Fruit fly (Drosophila melanogaster) whole organism, embryonic: Measurements from ENCODE around the gene ZnT86D.

Source experiments
- Awh ChIP-seq: fragments of 200-800 bp; sonication (Bioruptor generic); IDR thresholded peaks from 2 replicates; pipeline ENCODE4, ENCODE4 v1.3.6; 2022; ENCODE audit warnings: missing biosample characterization, missing genetic modification characterization
- Bdp1 ChIP-seq: fragments of 200-800 bp; sonication (Bioruptor generic); optimal IDR thresholded peaks from 3 replicates; lab custom pipeline; 2016; ENCODE audit warnings: missing biosample characterization, missing genetic modification characterization
- CG11247 ChIP-seq: fragments of 200-800 bp; sonication (Bioruptor generic); IDR thresholded peaks from 2 replicates; pipeline ENCODE4 v1.3.6; 2022; ENCODE audit warnings: missing biosample characterization, missing genetic modification characterization
- CG12391 ChIP-seq: fragments of 200-800 bp; sonication (Bioruptor generic); optimal IDR thresholded peaks from 3 replicates; lab custom pipeline; 2018; ENCODE audit warnings: missing biosample characterization, mild to moderate bottlenecking, missing genetic modification characterization, moderate library complexity
- CG13775 ChIP-seq: fragments of 200-800 bp; sonication (Bioruptor generic); optimal IDR thresholded peaks from 3 replicates; lab custom pipeline; 2017; ENCODE audit warnings: missing biosample characterization, mild to moderate bottlenecking, missing genetic modification characterization
- CG15073 ChIP-seq: fragments of 200-800 bp; sonication (Bioruptor generic); optimal IDR thresholded peaks from 2 replicates; lab custom pipeline; 2016; ENCODE audit warnings: missing biosample characterization, missing genetic modification characterization
- CG16779 ChIP-seq: fragments of 200-800 bp; sonication (Bioruptor generic); IDR thresholded peaks from 2 replicates; pipeline ENCODE4 v1.3.6; 2022; ENCODE audit warnings: missing biosample characterization, missing genetic modification characterization
- CG16813 ChIP-seq: fragments of 200-800 bp; sonication (Bioruptor generic); IDR thresholded peaks from 3 replicates; pipeline ENCODE4 v1.3.6; 2022; ENCODE audit warnings: missing biosample characterization, missing genetic modification characterization; ENCODE audit not compliant: partially characterized antibody
- CG17912 ChIP-seq: fragments of 200-800 bp; sonication (Bioruptor generic); optimal IDR thresholded peaks from 2 replicates; lab custom pipeline; 2018; ENCODE audit warnings: missing biosample characterization, mild to moderate bottlenecking, missing genetic modification characterization
- CG18476 ChIP-seq: fragments of 200-800 bp; sonication (Bioruptor generic); optimal IDR thresholded peaks from 2 replicates; lab custom pipeline; 2016; ENCODE audit warnings: missing biosample characterization, mild to moderate bottlenecking, missing genetic modification characterization
- CG2129 ChIP-seq: fragments of 200-800 bp; sonication (Bioruptor generic); IDR thresholded peaks from 2 replicates; pipeline ENCODE4 v1.3.6; 2022; ENCODE audit warnings: missing biosample characterization, missing genetic modification characterization; ENCODE audit not compliant: partially characterized antibody
- CG31365 ChIP-seq: fragments of 200-800 bp; sonication (Bioruptor generic); optimal IDR thresholded peaks from 2 replicates; lab custom pipeline; 2018; ENCODE audit warnings: missing biosample characterization, mild to moderate bottlenecking, missing genetic modification characterization
- CG32767 ChIP-seq: fragments of 200-800 bp; sonication (Bioruptor generic); IDR thresholded peaks from 2 replicates; pipeline ENCODE4 v1.3.6; 2022; ENCODE audit warnings: missing biosample characterization, missing genetic modification characterization
- CG3281 ChIP-seq: fragments of 200-800 bp; sonication (Bioruptor generic); optimal IDR thresholded peaks from 3 replicates; lab custom pipeline; 2017; ENCODE audit warnings: missing biosample characterization, mild to moderate bottlenecking, missing genetic modification characterization
- CG33557 ChIP-seq: fragments of 200-800 bp; sonication (Bioruptor generic); optimal IDR thresholded peaks from 2 replicates; lab custom pipeline; 2019; ENCODE audit warnings: missing biosample characterization, mild to moderate bottlenecking, missing genetic modification characterization, moderate library complexity
- CG4424 ChIP-seq: fragments of 200-800 bp; sonication (Bioruptor generic); optimal IDR thresholded peaks from 3 replicates; lab custom pipeline; 2016; ENCODE audit warnings: missing biosample characterization, missing genetic modification characterization
- CG4820 ChIP-seq: fragments of 200-800 bp; sonication (Bioruptor generic); optimal IDR thresholded peaks from 3 replicates; lab custom pipeline; 2016; ENCODE audit warnings: missing biosample characterization, missing genetic modification characterization
- CG6791 ChIP-seq: fragments of 200-800 bp; sonication (Bioruptor generic); IDR thresholded peaks from 3 replicates; pipeline ENCODE4 v1.3.6; 2022; ENCODE audit warnings: missing biosample characterization, missing genetic modification characterization; ENCODE audit not compliant: partially characterized antibody
- CG7786 ChIP-seq: fragments of 200-800 bp; sonication (Bioruptor generic); optimal IDR thresholded peaks from 2 replicates; lab custom pipeline; 2016; ENCODE audit warnings: missing biosample characterization, missing genetic modification characterization
- CG8765 ChIP-seq: fragments of 200-800 bp; sonication (Bioruptor generic); IDR thresholded peaks from 2 replicates; pipeline ENCODE4 v1.3.6; 2022; ENCODE audit warnings: missing biosample characterization, missing genetic modification characterization
- CG9817 ChIP-seq: fragments of 200-800 bp; sonication (Bioruptor generic); optimal IDR thresholded peaks from 2 replicates; lab custom pipeline; 2018; ENCODE audit warnings: missing biosample characterization, mild to moderate bottlenecking, missing genetic modification characterization, moderate library complexity
- Dfd ChIP-seq, 2 experiments: fragments of >200 bp; optimal IDR thresholded peaks; 2 replicates each; lab custom pipeline; 2017; ENCODE audit warnings: missing biosample characterization in 2 of 2, missing genetic modification characterization in 2 of 2
- Dip3 ChIP-seq: fragments of 200-800 bp; sonication (Bioruptor generic); optimal IDR thresholded peaks from 3 replicates; lab custom pipeline; 2016; ENCODE audit warnings: missing biosample characterization, missing genetic modification characterization
- H15 ChIP-seq: fragments of 200-800 bp; sonication (Bioruptor generic); IDR thresholded peaks from 3 replicates; pipeline ENCODE4 v1.3.6; 2022; ENCODE audit warnings: missing biosample characterization, missing genetic modification characterization
- Hsf ChIP-seq: fragments of 200-800 bp; sonication (Bioruptor generic); optimal IDR thresholded peaks from 3 replicates; lab custom pipeline; 2016; ENCODE audit warnings: missing biosample characterization, missing genetic modification characterization
- Nf-YA ChIP-seq: fragments of 200-800 bp; sonication (Bioruptor generic); IDR thresholded peaks from 2 replicates; pipeline ENCODE4 v1.3.6; 2022; ENCODE audit warnings: missing biosample characterization, missing genetic modification characterization
- Opbp ChIP-seq: fragments of 200-800 bp; sonication (Bioruptor generic); IDR thresholded peaks from 3 replicates; pipeline ENCODE4 v1.3.6; 2022; ENCODE audit warnings: missing biosample characterization, missing genetic modification characterization; ENCODE audit not compliant: partially characterized antibody
- Rfx ChIP-seq: fragments of 200-800 bp; sonication (Bioruptor generic); IDR thresholded peaks from 2 replicates; pipeline ENCODE4 v1.3.6; 2022; ENCODE audit warnings: missing biosample characterization, missing genetic modification characterization
- ac ChIP-seq: fragments of 200-800 bp; sonication (Bioruptor generic); optimal IDR thresholded peaks from 3 replicates; lab custom pipeline; 2017; ENCODE audit warnings: missing biosample characterization, mild to moderate bottlenecking, missing genetic modification characterization
- br ChIP-seq: fragments of >200 bp; optimal IDR thresholded peaks from 2 replicates; lab custom pipeline; 2017
- fd96Cb ChIP-seq: fragments of 200-800 bp; sonication (Bioruptor generic); optimal IDR thresholded peaks from 2 replicates; lab custom pipeline; 2018; ENCODE audit warnings: missing biosample characterization, mild to moderate bottlenecking, missing genetic modification characterization, moderate library complexity
- grau ChIP-seq: fragments of 200-800 bp; optimal IDR thresholded peaks from 3 replicates; lab custom pipeline; 2019; ENCODE audit warnings: missing biosample characterization, mild to moderate bottlenecking, missing genetic modification characterization, moderate library complexity
- grn ChIP-seq: fragments of 200-800 bp; sonication (Bioruptor generic); optimal IDR thresholded peaks from 3 replicates; lab custom pipeline; 2017; ENCODE audit warnings: missing biosample characterization, missing genetic modification characterization
- hkb ChIP-seq, 2 experiments: fragments of 200-800 bp in 1 of 2; fragments of >200 bp in 1 of 2; sonication (Bioruptor generic) in 1 of 2; IDR thresholded peaks in 1 of 2; optimal IDR thresholded peaks in 1 of 2; 2 replicates each; pipeline versions ENCODE4 v1.3.6 to Lab custom; 2017 to 2022; ENCODE audit warnings: missing biosample characterization in 1 of 2, missing genetic modification characterization in 1 of 2
- inv ChIP-seq: fragments of 200-800 bp; sonication (Bioruptor generic); IDR thresholded peaks from 2 replicates; pipeline ENCODE4 v1.3.6; 2022; ENCODE audit warnings: missing biosample characterization, missing genetic modification characterization; ENCODE audit not compliant: partially characterized antibody
- kni ChIP-seq: fragments of 200-800 bp; sonication (Bioruptor generic); optimal IDR thresholded peaks from 3 replicates; lab custom pipeline; 2017; ENCODE audit warnings: mild to moderate bottlenecking, missing biosample characterization, missing genetic modification reagents, missing genetic modification characterization
- lab ChIP-seq: fragments of 200-800 bp; sonication (Bioruptor generic); optimal IDR thresholded peaks from 3 replicates; lab custom pipeline; 2017; ENCODE audit warnings: missing biosample characterization, missing genetic modification characterization, mild to moderate bottlenecking, moderate library complexity, missing genetic modification reagents
- lov ChIP-seq, 2 experiments: fragments of 200-800 bp in 1 of 2; fragments of >200 bp in 1 of 2; sonication (Bioruptor generic) in 1 of 2; IDR thresholded peaks in 1 of 2; optimal IDR thresholded peaks in 1 of 2; 2 replicates in 1 of 2; 3 replicates in 1 of 2; pipeline versions ENCODE4 v1.3.6 to Lab custom; 2017 to 2022; ENCODE audit warnings: missing biosample characterization in 1 of 2, missing genetic modification characterization in 1 of 2
- nerfin-1 ChIP-seq: fragments of 200-800 bp; sonication (Bioruptor generic); optimal IDR thresholded peaks from 3 replicates; lab custom pipeline; 2019; ENCODE audit warnings: missing biosample characterization, mild to moderate bottlenecking, missing genetic modification characterization, moderate library complexity
- nerfin-2 ChIP-seq: fragments of 200-800 bp; sonication (Bioruptor generic); IDR thresholded peaks from 2 replicates; pipeline ENCODE4 v1.3.6; 2022; ENCODE audit warnings: missing biosample characterization, missing genetic modification characterization; ENCODE audit not compliant: partially characterized antibody
- pzg ChIP-seq: fragments of 200-800 bp; sonication (Bioruptor generic); optimal IDR thresholded peaks from 3 replicates; lab custom pipeline; 2018; ENCODE audit warnings: missing biosample characterization, mild to moderate bottlenecking, missing genetic modification characterization, moderate library complexity
- schlank ChIP-seq: fragments of 200-800 bp; sonication (Bioruptor generic); optimal IDR thresholded peaks from 2 replicates; lab custom pipeline; 2018; ENCODE audit warnings: missing biosample characterization, mild to moderate bottlenecking, missing genetic modification characterization
- seq ChIP-seq: fragments of 200-800 bp; sonication (Bioruptor generic); IDR thresholded peaks from 2 replicates; pipeline ENCODE4 v1.3.6; 2022; ENCODE audit warnings: missing biosample characterization, missing genetic modification characterization
- sim ChIP-seq: fragments of 200-800 bp; sonication (Bioruptor generic); IDR thresholded peaks from 2 replicates; pipeline ENCODE4 v1.3.6; 2022; ENCODE audit warnings: missing biosample characterization, missing genetic modification characterization
- tap ChIP-seq: fragments of 200-800 bp; optimal IDR thresholded peaks from 3 replicates; lab custom pipeline; 2019; ENCODE audit warnings: missing biosample characterization, mild to moderate bottlenecking, missing genetic modification characterization, moderate library complexity
- vvl ChIP-seq: fragments of 200-800 bp; sonication (Bioruptor generic); IDR thresholded peaks from 2 replicates; pipeline ENCODE4 v1.3.6; 2022; ENCODE audit warnings: missing biosample characterization, missing genetic modification characterization
- wdn ChIP-seq: fragments of 200-800 bp; sonication (Bioruptor generic); IDR thresholded peaks from 2 replicates; pipeline ENCODE4 v1.3.6; 2022; ENCODE audit warnings: missing biosample characterization, missing genetic modification characterization
- z ChIP-seq: fragments of 200-800 bp; sonication (Bioruptor generic); IDR thresholded peaks from 3 replicates; pipeline ENCODE4 v1.3.6; 2022; ENCODE audit warnings: missing biosample characterization, missing genetic modification characterization

The ZnT86D gene

DNA sequence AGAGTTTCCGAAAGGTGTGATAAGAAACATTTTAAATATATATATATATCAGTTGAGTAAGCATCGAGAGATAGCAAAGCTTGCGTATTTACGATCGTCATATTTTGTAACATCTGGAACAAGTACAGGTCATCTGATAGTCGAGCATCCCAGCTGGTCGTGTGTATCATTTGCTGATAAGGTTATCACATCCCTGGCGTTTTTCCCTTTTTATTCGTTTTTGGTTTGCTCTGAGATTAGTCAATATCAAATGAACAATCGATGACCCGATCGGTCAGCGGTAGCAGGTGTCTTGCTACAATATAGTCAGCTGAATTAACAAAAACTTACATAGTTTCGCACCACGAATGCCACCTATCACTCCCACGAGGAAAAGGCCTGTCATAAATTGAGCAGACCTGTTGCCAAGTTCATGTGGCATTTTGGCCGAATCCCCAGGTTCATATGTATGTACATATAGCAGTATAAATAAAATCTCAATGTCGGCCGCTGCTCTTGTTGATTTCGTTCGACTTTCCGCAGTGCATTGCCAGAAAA is 13.4 kb downstream of the ZnT86D start (continued):
- TF ChIP-seq br (lab: Kevin White, UChicago) = no peak
- peak; percentile 48; the same call in 1 of the 2 replicates for TF ChIP-seq seq (GFP tag; lab: Robert Waterston, UW)
- peak; percentile 60 for TF ChIP-seq CG12391
- TF ChIP-seq CG7786 (GFP tag; lab: Kevin White, UChicago) = no peak
- TF ChIP-seq lov (optimal IDR thresholded peaks at IDR 0.05; lab: Kevin White, UChicago) = no peak
- no peak for TF ChIP-seq lov (GFP tag; IDR thresholded peaks at IDR 0.05; lab: Robert Waterston, UW)
- peak; percentile 4 for TF ChIP-seq schlank (tag; lab: Kevin White, UChicago)
- TF ChIP-seq Dip3 (GFP tag; lab: Kevin White, UChicago) = peak; percentile 39
- peak; percentile 81 for TF ChIP-seq lab (GFP tag; lab: Kevin White, UChicago)
- peak; percentile 24 for TF ChIP-seq CG13775 (GFP tag; lab: Kevin White, UChicago)
- no peak for TF ChIP-seq Bdp1 (GFP tag; lab: Kevin White, UChicago)
- TF ChIP-seq vvl (GFP tag; lab: Robert Waterston, UW) = peak; percentile 68
- peak; percentile 37 for TF ChIP-seq CG18476 (GFP tag; lab: Kevin White, UChicago)
- TF ChIP-seq CG8765 (GFP tag; lab: Robert Waterston, UW) = no peak
- no peak for TF ChIP-seq Opbp
- no peak for TF ChIP-seq CG15073 (GFP tag; lab: Kevin White, UChicago)
- no peak for TF ChIP-seq kni (GFP tag; lab: Kevin White, UChicago)
- no peak for TF ChIP-seq z
- TF ChIP-seq CG9817 (tag; lab: Kevin White, UChicago) = peak; percentile 34
- TF ChIP-seq Dfd (GFP tag; optimal IDR thresholded peaks at IDR 0.05; lab: Kevin White, UChicago) = no peak
- no peak for TF ChIP-seq sim (GFP tag; lab: Robert Waterston, UW)
- peak; percentile 63 for TF ChIP-seq CG3281 (GFP tag; lab: Kevin White, UChicago)
- peak; percentile 49 for TF ChIP-seq fd96Cb (tag; lab: Kevin White, UChicago)
- TF ChIP-seq ac (GFP tag; lab: Kevin White, UChicago) = no peak
- no peak for TF ChIP-seq CG16813 (GFP tag; lab: Robert Waterston, UW)
- no peak for TF ChIP-seq CG17912
- no peak for TF ChIP-seq hkb (optimal IDR thresholded peaks at IDR 0.05; lab: Kevin White, UChicago)
- peak; percentile 60; the same call in 1 of the 2 replicates for TF ChIP-seq hkb (GFP tag; IDR thresholded peaks at IDR 0.05; lab: Robert Waterston, UW)
- TF ChIP-seq nerfin-1 (tag; lab: Kevin White, UChicago) = no peak
- TF ChIP-seq nerfin-2 (GFP tag; lab: Robert Waterston, UW) = no peak
- TF ChIP-seq Rfx (GFP tag; lab: Robert Waterston, UW) = peak; percentile 75
- TF ChIP-seq grau (tag; lab: Kevin White, UChicago) = peak; percentile 79
- no peak for TF ChIP-seq Nf-YA (GFP tag; lab: Robert Waterston, UW)

DNA sequence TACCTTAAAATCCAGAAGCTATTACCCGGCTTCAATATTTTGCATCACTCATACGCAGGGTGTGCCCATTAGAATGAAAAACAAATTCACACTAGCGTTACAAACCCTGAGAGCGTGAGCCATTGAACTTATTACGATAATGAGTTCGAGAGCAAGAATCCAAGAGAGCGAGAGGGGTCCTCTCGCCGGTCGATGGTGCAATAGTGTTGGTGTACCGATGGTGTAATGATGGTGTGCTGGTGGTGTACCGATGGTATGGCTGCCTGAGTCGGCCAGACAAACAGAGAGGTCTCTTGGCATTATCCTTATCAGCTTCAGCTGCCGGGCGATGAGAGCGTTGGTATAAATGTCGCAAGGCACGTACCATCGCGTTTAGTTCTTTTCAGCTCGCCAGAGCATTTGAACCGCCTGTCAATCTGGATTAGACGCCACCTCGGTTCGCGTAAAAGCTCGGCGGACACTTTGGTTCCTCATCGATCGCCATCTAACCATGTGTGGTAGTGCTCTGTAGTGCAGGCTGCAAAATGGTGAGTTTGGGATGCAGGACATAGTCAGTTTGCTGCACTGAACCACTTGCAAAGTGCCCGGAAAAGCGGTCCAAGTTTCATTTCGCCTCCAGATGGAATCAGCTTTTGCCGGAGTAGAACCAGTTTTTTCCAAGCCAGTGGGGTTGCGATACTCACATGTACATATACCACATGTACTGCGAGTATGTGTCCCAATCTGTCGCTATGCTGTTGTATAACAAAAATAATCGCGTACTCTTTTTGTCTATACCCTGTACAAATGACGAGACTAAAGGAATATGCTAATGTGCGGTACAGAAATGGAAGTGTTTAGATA is 14.1 kb downstream of the ZnT86D start:
- TF ChIP-seq CG9817 (tag; lab: Kevin White, UChicago) = no peak
- no peak for TF ChIP-seq CG31365 (tag; lab: Kevin White, UChicago)
- TF ChIP-seq CG32767 (GFP tag; lab: Robert Waterston, UW) = no peak
- no peak for TF ChIP-seq CG4424 (GFP tag; lab: Kevin White, UChicago)
- no peak for TF ChIP-seq pzg (GFP tag; lab: Kevin White, UChicago)
- TF ChIP-seq CG8765 (GFP tag; lab: Robert Waterston, UW) = no peak
- no peak for TF ChIP-seq H15 (GFP tag; lab: Robert Waterston, UW)
- no peak for TF ChIP-seq CG4820
- no peak for TF ChIP-seq CG6791
- no peak for TF ChIP-seq Hsf (GFP tag; lab: Kevin White, UChicago)
- no peak for TF ChIP-seq tap
- TF ChIP-seq CG2129 = no peak
- TF ChIP-seq wdn = no peak
- TF ChIP-seq Awh = no peak
- 0 out of 2 replicates have a peak, but pooled peaks have one; percentile 23 for TF ChIP-seq CG11247 (GFP tag; lab: Robert Waterston, UW)
- no peak for TF ChIP-seq CG16779 (GFP tag; lab: Robert Waterston, UW)
- TF ChIP-seq grn (GFP tag; lab: Kevin White, UChicago) = no peak
- TF ChIP-seq inv = no peak
- no peak for TF ChIP-seq CG33557 (GFP tag; lab: Kevin White, UChicago)
